Fruit fly (Drosophila melanogaster) S2 (cell line): ENCODE measurements around the gene Usp5.

Experiments
- CG8478 ChIP-seq: fragments of >200 bp; optimal IDR thresholded peaks from 2 replicates; lab custom pipeline; 2018
- CTCF ChIP-seq, 2 experiments: fragments of >200 bp; optimal IDR thresholded peaks; 2 replicates each; lab custom pipeline; 2018

DNA sequence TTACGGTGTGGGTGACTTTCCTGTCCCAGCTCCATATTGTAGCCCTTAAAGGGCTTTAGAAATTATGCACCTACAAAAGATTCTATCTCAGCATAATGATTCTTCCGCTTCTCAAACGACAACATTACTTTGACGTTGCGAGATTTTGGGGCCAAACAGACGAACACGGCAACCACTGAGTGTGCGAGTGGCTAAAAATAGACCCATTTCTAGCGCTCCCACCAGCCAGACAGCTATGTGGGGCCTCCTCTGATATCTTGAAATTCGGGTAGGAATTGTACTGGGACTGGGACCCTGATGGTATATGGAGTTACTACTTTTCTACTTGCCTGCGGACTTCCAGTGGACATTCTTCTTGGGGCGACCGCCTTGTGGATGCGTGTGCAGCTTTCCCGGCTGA, 29.7 kb upstream of the Usp5 start:
- no peak for TF ChIP-seq CG8478 (lab: Kevin White, UChicago)
- no peak for TF ChIP-seq CTCF (optimal IDR thresholded peaks at IDR 0.05; lab: Kevin White, UChicago)
